Worm (Caenorhabditis elegans): ENCODE results near the gene mig-5.
A peak's percentile ranks its signal among the peaks of the same experiment; 100 is the strongest.

Gene mig-5

ce11 chrII:8205612-8206011 lies 20.8 kb upstream of the mig-5 start:
- no peak for TF ChIP-seq daf-16 (GFP tag; optimal IDR thresholded peaks at IDR 0.05)
- TF ChIP-seq daf-16 (tag; optimal IDR thresholded peaks at IDR 0.05) = peak; percentile 2
- no peak for TF ChIP-seq lsy-2 (tag; optimal IDR thresholded peaks at IDR 0.05)
- peak; percentile 40 for TF ChIP-seq pqm-1 (tag; optimal IDR thresholded peaks at IDR 0.05)
- TF ChIP-seq skn-1 (tag; optimal IDR thresholded peaks at IDR 0.05) = no peak
- no peak for TF ChIP-seq Y5F2A.4 (GFP tag; optimal IDR thresholded peaks at IDR 0.05)
- TF ChIP-seq fos-1 (tag; optimal IDR thresholded peaks at IDR 0.05) = no peak
- no peak for TF ChIP-seq zag-1 (tag; optimal IDR thresholded peaks at IDR 0.05)
- no peak for TF ChIP-seq lir-3 (tag; optimal IDR thresholded peaks at IDR 0.05)
- no peak for TF ChIP-seq madf-9 (GFP tag; conservative IDR thresholded peaks at IDR 0.05)
- TF ChIP-seq fkh-10 (GFP tag; optimal IDR thresholded peaks at IDR 0.05) = no peak
- no peak for TF ChIP-seq duxl-1 (tag; optimal IDR thresholded peaks at IDR 0.05; ENCODE audit: poor library complexity)
- no peak for TF ChIP-seq nhr-111 (GFP tag; optimal IDR thresholded peaks at IDR 0.05)
- TF ChIP-seq gei-8 (GFP tag; optimal IDR thresholded peaks at IDR 0.05) = no peak
- TF ChIP-seq nhr-28 (tag; optimal IDR thresholded peaks at IDR 0.05) = peak; percentile 59

- TF ChIP-seq aha-1 (tag) (no peak), ceh-82 (tag; optimal IDR thresholded peaks at IDR 0.05) (no peak), nhr-48 (tag; optimal IDR thresholded peaks at IDR 0.05) (no peak), unc-130 (GFP tag; optimal IDR thresholded peaks at IDR 0.05) (no peak), nhr-10 (tag; optimal IDR thresholded peaks at IDR 0.05) (no peak), mdl-1 (tag; optimal IDR thresholded peaks at IDR 0.05) (no peak), lin-15B (tag; optimal IDR thresholded peaks at IDR 0.05) (no peak), F10B5.3 (tag; optimal IDR thresholded peaks at IDR 0.05) (no peak), snpc-4 (tag; optimal IDR thresholded peaks at IDR 0.05) (no peak), Y75B8A.6 (GFP tag; IDR thresholded peaks at IDR 0.05) (no peak), jun-1 (tag; optimal IDR thresholded peaks at IDR 0.05) (no peak), lin-39 (tag; optimal IDR thresholded peaks at IDR 0.05) (no peak)
These were observed 19.2 kb upstream of the mig-5 start, which contains the start of gene col-76 for ce11 chrII:8204039-8204438. Gene col-76 (plus strand): TSS chrII:8204339.

- no peak for TF ChIP-seq nhr-77 (tag; optimal IDR thresholded peaks at IDR 0.05)
- peak; percentile 78 for TF ChIP-seq aha-1 (tag)
These were observed 15.0 kb upstream of the mig-5 start for ce11 chrII:8199803-8200202.

- TF ChIP-seq nhr-237 (tag; optimal IDR thresholded peaks at IDR 0.05) = no peak
- TF ChIP-seq tag-97 (GFP tag; IDR thresholded peaks at IDR 0.05) = no peak
These were observed 13.7 kb upstream of the mig-5 start, which contains the start of gene qua-1 for ce11 chrII:8198503-8198902. Gene qua-1 (plus strand): TSS chrII:8198803.

ce11 chrII:8193922-8194321 lies 9.1 kb upstream of the mig-5 start:
- TF ChIP-seq tra-1 (GFP tag; IDR thresholded peaks at IDR 0.05) = no peak
- TF ChIP-seq unc-62 (GFP tag; optimal IDR thresholded peaks at IDR 0.05 in 1 of 2) = peak in 1 of 2 experiments; percentile 49
- no peak for TF ChIP-seq unc-62 (tag; optimal IDR thresholded peaks at IDR 0.05)
- TF ChIP-seq nhr-42 (GFP tag; IDR thresholded peaks at IDR 0.05) = no peak
- no peak for TF ChIP-seq daf-19 (GFP tag; conservative IDR thresholded peaks at IDR 0.05)

ce11 chrII:8193126-8193525 lies 8.3 kb upstream of the mig-5 start, which contains the start of gene T05C12.9:
Gene T05C12.9 (minus strand): TSS chrII:8193226.
- TF ChIP-seq lin-1 (GFP tag; IDR thresholded peaks at IDR 0.05) (no peak), snpc-1.2 (GFP tag; IDR thresholded peaks at IDR 0.05) (no peak), mep-1 (tag; optimal IDR thresholded peaks at IDR 0.05) (no peak), ceh-62 (tag; optimal IDR thresholded peaks at IDR 0.05) (no peak), ceh-44 (GFP tag; IDR thresholded peaks at IDR 0.05) (no peak), pha-4 (GFP tag; IDR thresholded peaks at IDR 0.05) (no peak), pha-4 (tag; optimal IDR thresholded peaks at IDR 0.05) (no peak), F26F4.8 (GFP tag; conservative IDR thresholded peaks at IDR 0.05) (no peak), egl-43 (GFP tag; IDR thresholded peaks at IDR 0.05) (no peak), snpc-4 (tag; optimal IDR thresholded peaks at IDR 0.05) (no peak), vab-7 (GFP tag; IDR thresholded peaks at IDR 0.05) (no peak), Y5F2A.4 (GFP tag; optimal IDR thresholded peaks at IDR 0.05) (no peak), hif-1 (tag; optimal IDR thresholded peaks at IDR 0.05) (no peak), lsy-2 (tag; optimal IDR thresholded peaks at IDR 0.05) (no peak), ztf-7 (tag; optimal IDR thresholded peaks at IDR 0.05) (no peak), daf-19 (GFP tag; conservative IDR thresholded peaks at IDR 0.05) (no peak)

Measured in whole organism, L4 larva.